In genomic region chrIII:12838299-12838698, ce11 we compare ENCODE assay signal across 5 worm cellular contexts.
A peak's percentile ranks its signal among the peaks of the same experiment; 100 is the strongest.
TF ChIP-seq lines count a peak whose summit lies in the region.

No protein-coding gene starts in this region.

TF ChIP-seq in whole organism, L1 larva, 84 proteins besides CTCF, POLR2A, EP300 and RAD21:
- no peak for TF ChIP-seq ceh-82 (tag; optimal IDR thresholded peaks at IDR 0.05; lab: Kevin White, UChicago)
- no peak for TF ChIP-seq nhr-77 (tag; optimal IDR thresholded peaks at IDR 0.05; lab: Kevin White, UChicago)
- TF ChIP-seq mab-9 (GFP tag; IDR thresholded peaks at IDR 0.05; lab: Robert Waterston, UW), result no peak
- no peak for TF ChIP-seq hlh-4 (tag; optimal IDR thresholded peaks at IDR 0.05; lab: Kevin White, UChicago)
- TF ChIP-seq fos-1 (tag; optimal IDR thresholded peaks at IDR 0.05; lab: Kevin White, UChicago), result no peak
- no peak for TF ChIP-seq efl-1 (optimal IDR thresholded peaks at IDR 0.05; lab: Kevin White, UChicago)
- TF ChIP-seq efl-1 (GFP tag; optimal IDR thresholded peaks at IDR 0.05 in 1 of 2; lab: Kevin White, UChicago), result peak; percentile 55 to 93
- TF ChIP-seq dpl-1 (GFP tag; optimal IDR thresholded peaks at IDR 0.05; lab: Kevin White, UChicago), result peak in 1 of 3 experiments; percentile 16
- no peak for TF ChIP-seq fkh-4 (tag; optimal IDR thresholded peaks at IDR 0.05; lab: Kevin White, UChicago; ENCODE audit: borderline replicate concordance)
TF ChIP-seq in whole organism, L1 larva: peak in this region for 2.

TF ChIP-seq in whole organism, L3 larva, 47 proteins besides CTCF, POLR2A, EP300 and RAD21:
- TF ChIP-seq fkh-2 (tag; optimal IDR thresholded peaks at IDR 0.05; lab: Kevin White, UChicago), result no peak
- TF ChIP-seq ceh-28 (tag; optimal IDR thresholded peaks at IDR 0.05; lab: Kevin White, UChicago), result no peak
- no peak for TF ChIP-seq egl-27 (tag; optimal IDR thresholded peaks at IDR 0.05; lab: Kevin White, UChicago)
- no peak for TF ChIP-seq ceh-9 (tag; optimal IDR thresholded peaks at IDR 0.05; lab: Kevin White, UChicago)
- no peak for TF ChIP-seq nhr-43 (tag; optimal IDR thresholded peaks at IDR 0.05; lab: Kevin White, UChicago; ENCODE audit: poor library complexity, severe bottlenecking)
- TF ChIP-seq zag-1 (tag; optimal IDR thresholded peaks at IDR 0.05; lab: Kevin White, UChicago), result no peak
- TF ChIP-seq R02D3.7 (tag; optimal IDR thresholded peaks at IDR 0.05; lab: Kevin White, UChicago), result no peak
- peak; percentile 5 for TF ChIP-seq lin-15B (tag; optimal IDR thresholded peaks at IDR 0.05; lab: Kevin White, UChicago)
- no peak for TF ChIP-seq lsy-12 (tag; optimal IDR thresholded peaks at IDR 0.05; lab: Kevin White, UChicago)
- TF ChIP-seq nfya-1 (tag; optimal IDR thresholded peaks at IDR 0.05; lab: Kevin White, UChicago; ENCODE audit: insufficient read depth), result peak; percentile 94

TF ChIP-seq in whole organism, L4 larva, 104 proteins besides CTCF, POLR2A, EP300 and RAD21:
- peak; percentile 7 for TF ChIP-seq mes-2 (tag; optimal IDR thresholded peaks at IDR 0.05; lab: Kevin White, UChicago; ENCODE audit: poor library complexity, severe bottlenecking)
- TF ChIP-seq egl-27 (tag; optimal IDR thresholded peaks at IDR 0.05; lab: Kevin White, UChicago), result no peak
- TF ChIP-seq nhr-41 (GFP tag; IDR thresholded peaks at IDR 0.05; lab: Robert Waterston, UW), result no peak

TF ChIP-seq in whole organism, late embryonic, 69 proteins besides CTCF, POLR2A, EP300 and RAD21:
- TF ChIP-seq elt-2 (tag; optimal IDR thresholded peaks at IDR 0.05; lab: Kevin White, UChicago) (no peak), nfya-1 (tag; optimal IDR thresholded peaks at IDR 0.05; lab: Kevin White, UChicago) (peak; percentile 93)

TF ChIP-seq in whole organism, young adult, 124 proteins besides CTCF, POLR2A, EP300 and RAD21:
- TF ChIP-seq hmg-1.2 (GFP tag; IDR thresholded peaks at IDR 0.05; lab: Robert Waterston, UW) (no peak), nfyb-1 (GFP tag; IDR thresholded peaks at IDR 0.05; lab: Robert Waterston, UW) (peak; percentile 83)
